Fruit fly (Drosophila melanogaster) S2 (cell line): ENCODE data around the gene CG11436.

Source experiments
- CG8478 ChIP-seq: fragments of >200 bp; optimal IDR thresholded peaks from 2 replicates; lab custom pipeline; 2018
- CTCF ChIP-seq, 2 experiments: fragments of >200 bp; optimal IDR thresholded peaks; 2 replicates each; lab custom pipeline; 2018

DNA sequence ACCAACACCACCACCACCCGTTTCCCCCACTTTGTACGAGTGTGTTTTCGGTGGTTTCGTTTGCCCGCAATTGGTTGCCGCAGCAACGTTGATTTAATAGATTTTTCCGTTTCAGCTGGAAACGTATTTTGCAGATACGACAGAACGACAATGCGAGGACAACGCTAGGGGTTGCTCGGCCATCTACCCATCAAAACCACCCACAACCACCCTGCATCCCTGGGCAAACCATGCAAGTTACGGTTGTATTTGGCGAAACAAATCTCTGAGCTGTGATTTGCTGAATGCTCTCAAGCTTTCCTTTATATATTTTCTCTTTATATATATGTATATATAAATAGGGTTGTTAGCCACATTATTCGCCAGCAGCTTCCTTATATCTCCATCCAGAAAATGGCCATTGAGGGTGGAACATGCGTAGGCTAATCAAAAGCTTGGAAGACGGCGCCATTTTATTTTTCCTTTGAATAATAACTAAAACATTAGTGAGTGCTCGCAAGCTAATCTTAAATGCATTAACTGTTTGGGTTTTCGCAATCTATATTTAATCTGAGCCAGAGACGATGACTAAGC is 48.3 kb upstream of the CG11436 start:
- no peak for TF ChIP-seq CG8478
- no peak for TF ChIP-seq CTCF (optimal IDR thresholded peaks at IDR 0.05; lab: Kevin White, UChicago)
